Fruit fly (Drosophila melanogaster): ENCODE measurements around the gene CG14422.

DNA sequence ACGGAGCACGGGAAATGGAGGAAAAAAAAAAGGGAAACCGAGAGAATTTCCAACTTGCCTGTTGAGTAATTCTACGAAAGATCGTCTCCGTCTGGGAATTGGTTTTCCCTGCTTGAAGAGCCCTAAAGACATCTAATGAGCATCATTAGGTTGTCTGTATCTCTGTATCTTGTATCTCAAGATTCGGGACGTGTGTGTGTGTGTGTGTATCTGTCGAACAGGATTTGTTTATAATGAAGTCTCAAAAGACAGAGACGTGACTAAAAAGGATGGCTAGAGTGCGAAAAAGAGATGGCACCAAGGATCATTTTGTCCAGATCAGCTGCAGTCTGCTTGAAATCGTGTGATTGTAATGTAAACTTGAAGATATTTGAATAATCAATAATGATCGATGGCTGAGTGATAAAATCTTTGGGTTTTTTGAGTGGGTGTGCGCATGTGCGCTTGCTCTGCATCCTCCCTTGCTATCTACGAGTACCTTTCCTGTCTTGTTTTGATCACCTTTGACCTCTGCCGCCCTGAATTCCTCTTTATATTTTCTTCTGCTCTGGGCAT lies 39.3 kb downstream of the CG14422 start:
- TF ChIP-seq OdsH (GFP tag; optimal IDR thresholded peaks at IDR 0.05) (no peak), CG6854 (GFP tag; optimal IDR thresholded peaks at IDR 0.05) (no peak), lz (GFP tag; optimal IDR thresholded peaks at IDR 0.05) (no peak), CG6792 (GFP tag; optimal IDR thresholded peaks at IDR 0.05) (no peak), Hr39 (GFP tag; optimal IDR thresholded peaks at IDR 0.05) (no peak), dac (GFP tag; optimal IDR thresholded peaks at IDR 0.05) (no peak), CG8319 (GFP tag; optimal IDR thresholded peaks at IDR 0.05) (no peak), pdm3 (GFP tag; optimal IDR thresholded peaks at IDR 0.05) (no peak), Met (GFP tag; optimal IDR thresholded peaks at IDR 0.05) (no peak), Gug (GFP tag; IDR thresholded peaks at IDR 0.05) (no peak), Hr4 (GFP tag; optimal IDR thresholded peaks at IDR 0.05) (no peak)
